Fruit fly (Drosophila melanogaster): ENCODE results near the gene chas.

The chas gene

DNA sequence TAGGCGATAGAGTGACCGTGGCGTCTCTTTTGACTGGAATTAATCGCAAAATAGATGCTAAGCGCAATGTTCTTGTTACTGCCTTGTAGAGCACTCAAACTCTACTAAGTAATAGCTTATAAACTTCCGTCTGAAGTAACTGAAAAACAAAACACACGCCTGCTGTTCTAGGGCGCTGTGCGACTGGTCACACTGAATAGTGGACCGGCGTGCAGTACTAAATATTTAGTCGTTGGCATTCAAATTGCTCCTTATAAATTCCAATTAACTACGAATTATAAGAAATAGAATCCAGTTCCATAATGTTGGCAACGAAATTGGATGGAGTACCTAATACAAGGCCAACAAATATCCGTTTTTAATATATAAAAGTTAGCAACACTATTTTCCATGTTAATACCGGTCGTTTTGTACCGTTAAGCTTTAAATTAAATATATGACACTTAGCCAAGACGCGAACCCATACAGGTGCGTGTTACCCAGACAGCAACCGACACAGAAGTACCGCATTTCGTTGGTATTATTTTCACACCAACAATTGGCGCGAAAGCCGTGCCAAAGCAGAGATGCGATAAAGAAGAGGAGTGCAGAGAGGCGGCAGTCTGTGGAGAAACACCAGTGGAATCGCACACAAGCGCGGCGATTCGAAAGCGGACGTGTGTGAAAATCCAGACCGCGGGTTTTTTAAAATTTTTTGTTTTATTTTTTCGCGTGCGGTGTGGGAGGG lies 11.2 kb upstream of the chas start, which contains the start of the genes CG8173 and raskol (continued):
- TF ChIP-seq lov (optimal IDR thresholded peaks at IDR 0.05), result no peak
- 0 out of 3 replicates have a peak, but pooled peaks have one; percentile 20 for TF ChIP-seq lov (GFP tag; IDR thresholded peaks at IDR 0.05)
- peak; percentile 48; the same call in 1 of the 3 replicates for TF ChIP-seq ci (GFP tag; IDR thresholded peaks at IDR 0.05)
- TF ChIP-seq CG13894 (tag; optimal IDR thresholded peaks at IDR 0.05), result peak; percentile 48
- peak; percentile 12; the same call in 1 of the 2 replicates for TF ChIP-seq Adf1 (GFP tag; IDR thresholded peaks at IDR 0.05)
- TF ChIP-seq sens-2 (GFP tag; IDR thresholded peaks at IDR 0.05), result no peak
- TF ChIP-seq NFAT (GFP tag; IDR thresholded peaks at IDR 0.05), result peak; percentile 54; the same call in 1 of the 2 replicates
- no peak for TF ChIP-seq CG3163 (GFP tag; optimal IDR thresholded peaks at IDR 0.05)
- TF ChIP-seq nerfin-2 (GFP tag; IDR thresholded peaks at IDR 0.05; ENCODE audit: partially characterized antibody), result 0 out of 2 replicates have a peak, but pooled peaks have one; percentile 29
- no peak for TF ChIP-seq dysf (GFP tag; IDR thresholded peaks at IDR 0.05)
- TF ChIP-seq Elba2 (GFP tag; optimal IDR thresholded peaks at IDR 0.05), result no peak
- peak; percentile 33 for TF ChIP-seq B-H2 (GFP tag; optimal IDR thresholded peaks at IDR 0.05)
- TF ChIP-seq Bdp1 (GFP tag; optimal IDR thresholded peaks at IDR 0.05), result no peak
- TF ChIP-seq Dip3 (GFP tag; optimal IDR thresholded peaks at IDR 0.05), result no peak
- peak; percentile 89 for TF ChIP-seq CG9797 (GFP tag; optimal IDR thresholded peaks at IDR 0.05)
- no peak for TF ChIP-seq CG7271 (tag; optimal IDR thresholded peaks at IDR 0.05)
- TF ChIP-seq CG13123 (GFP tag; optimal IDR thresholded peaks at IDR 0.05), result no peak
- TF ChIP-seq gfzf (GFP tag; optimal IDR thresholded peaks at IDR 0.05), result peak; percentile 90
- peak; percentile 20; the same call in 1 of the 2 replicates for TF ChIP-seq sob (GFP tag; IDR thresholded peaks at IDR 0.05)
- no peak for TF ChIP-seq CG7745 (tag; optimal IDR thresholded peaks at IDR 0.05)
- TF ChIP-seq CG34376 (GFP tag; optimal IDR thresholded peaks at IDR 0.05), result peak; percentile 50
- 0 out of 2 replicates have a peak, but pooled peaks have one; percentile 13 for TF ChIP-seq MBD-R2 (GFP tag; IDR thresholded peaks at IDR 0.05)
- peak; percentile 9 for TF ChIP-seq NC2β (GFP tag; optimal IDR thresholded peaks at IDR 0.05)
- peak; percentile 51; the same call in 1 of the 2 replicates for TF ChIP-seq E2f1 (GFP tag; IDR thresholded peaks at IDR 0.05)
- peak; percentile 26 for TF ChIP-seq CG2712 (tag; optimal IDR thresholded peaks at IDR 0.05)
- no peak for TF ChIP-seq CG1832 (GFP tag; optimal IDR thresholded peaks at IDR 0.05)
- no peak for TF ChIP-seq Deaf1 (tag; optimal IDR thresholded peaks at IDR 0.05)
- 0 out of 2 replicates have a peak, but pooled peaks have one; percentile 8 for TF ChIP-seq CG3847 (GFP tag; IDR thresholded peaks at IDR 0.05)
- TF ChIP-seq Ets97D (GFP tag; optimal IDR thresholded peaks at IDR 0.05), result peak; percentile 73
- TF ChIP-seq MESR4 (GFP tag; optimal IDR thresholded peaks at IDR 0.05), result no peak
- TF ChIP-seq HmgZ (tag; optimal IDR thresholded peaks at IDR 0.05), result peak; percentile 63
- peak; percentile 22 for TF ChIP-seq CG18599 (GFP tag; optimal IDR thresholded peaks at IDR 0.05)
- TF ChIP-seq crol (GFP tag; IDR thresholded peaks at IDR 0.05), result peak; percentile 62
- no peak for TF ChIP-seq H15 (GFP tag; IDR thresholded peaks at IDR 0.05)
- peak; percentile 57 for TF ChIP-seq abd-A (tag; optimal IDR thresholded peaks at IDR 0.05)
- peak; percentile 30 for TF ChIP-seq ash1 (GFP tag; optimal IDR thresholded peaks at IDR 0.05)
- no peak for TF ChIP-seq pros (GFP tag; optimal IDR thresholded peaks at IDR 0.05)
- TF ChIP-seq Max (GFP tag; optimal IDR thresholded peaks at IDR 0.05), result peak; percentile 10
- peak; percentile 84 for TF ChIP-seq Sin3A (optimal IDR thresholded peaks at IDR 0.05)
- no peak for TF ChIP-seq CG14441 (GFP tag; IDR thresholded peaks at IDR 0.05)
- TF ChIP-seq Bgb (GFP tag; IDR thresholded peaks at IDR 0.05; ENCODE audit: partially characterized antibody), result peak; percentile 58; the same call in 1 of the 2 replicates
- TF ChIP-seq CG2116 (GFP tag; optimal IDR thresholded peaks at IDR 0.05), result peak; percentile 85
- TF ChIP-seq CG13296 (GFP tag; optimal IDR thresholded peaks at IDR 0.05), result peak; percentile 19
- TF ChIP-seq BEAF-32 (GFP tag; optimal IDR thresholded peaks at IDR 0.05), result peak; percentile 59
- TF ChIP-seq Opbp (GFP tag; IDR thresholded peaks at IDR 0.05; ENCODE audit: partially characterized antibody), result peak; percentile 59; the same call in 2 of the 3 replicates
- TF ChIP-seq CG10267 (tag; optimal IDR thresholded peaks at IDR 0.05), result peak; percentile 78
- peak; percentile 27 for TF ChIP-seq Fer1 (GFP tag; optimal IDR thresholded peaks at IDR 0.05)
- peak in 1 of 2 experiments; percentile 95 for TF ChIP-seq Hr78 (GFP tag; optimal IDR thresholded peaks at IDR 0.05)

Data from whole organism, embryonic.